Fruit fly (Drosophila melanogaster): ENCODE measurements around the gene Axs.

Axs gene

DNA sequence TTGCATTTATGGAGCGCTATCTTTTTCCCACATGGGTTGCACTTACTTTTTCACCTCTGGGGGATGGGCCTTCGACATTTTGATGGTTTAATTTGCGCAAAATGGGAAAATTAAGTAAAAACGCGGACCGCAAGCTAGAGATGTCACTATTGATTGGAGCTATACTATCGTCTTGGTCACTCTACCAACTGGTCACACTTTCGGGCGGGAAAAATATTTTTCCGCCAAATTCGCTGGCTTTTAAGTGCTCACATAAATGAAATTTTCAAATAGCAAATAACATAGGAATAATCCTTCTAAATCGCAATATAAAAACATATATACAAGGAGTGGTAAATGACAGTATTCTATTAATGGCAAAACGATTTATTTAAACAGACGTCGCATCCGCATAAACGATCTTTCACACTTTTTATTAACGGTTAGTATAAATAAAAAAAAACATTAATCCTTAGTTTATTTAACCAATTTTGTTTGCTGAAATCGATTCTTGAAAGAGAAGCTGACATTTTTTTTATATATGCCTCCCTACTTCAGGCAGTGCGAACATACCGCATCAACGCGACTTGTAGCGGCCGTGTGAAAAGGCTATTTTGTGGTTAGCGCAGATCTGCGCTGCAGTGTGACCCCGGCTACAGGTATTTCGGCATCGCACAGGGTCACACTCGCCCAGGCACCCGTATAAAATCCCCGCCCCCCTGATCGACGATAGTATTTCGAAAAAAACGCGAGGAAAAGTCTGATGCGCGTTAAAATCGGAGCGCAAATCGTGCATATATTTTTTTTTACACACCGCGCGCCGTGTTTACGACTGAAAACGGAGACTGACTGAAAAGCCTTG lies 43.2 kb downstream of the Axs start, which contains the start of the genes SNRPG and mthl1 (continued):
- peak; percentile 67 for TF ChIP-seq CG10267 (tag; optimal IDR thresholded peaks at IDR 0.05)
- TF ChIP-seq CG2202 (tag; optimal IDR thresholded peaks at IDR 0.05), result no peak
- no peak for TF ChIP-seq CG15601 (tag; optimal IDR thresholded peaks at IDR 0.05)
- peak; percentile 73 for TF ChIP-seq CG13287 (GFP tag; IDR thresholded peaks at IDR 0.05; ENCODE audit: partially characterized antibody)
- peak; percentile 88 for TF ChIP-seq Xbp1 (GFP tag; optimal IDR thresholded peaks at IDR 0.05)
- TF ChIP-seq CrebB (tag; optimal IDR thresholded peaks at IDR 0.05), result peak; percentile 47
- peak; percentile 77 for TF ChIP-seq CG10959 (GFP tag; IDR thresholded peaks at IDR 0.05)
- peak; percentile 16 for TF ChIP-seq Max (GFP tag; optimal IDR thresholded peaks at IDR 0.05)
- TF ChIP-seq fd64A (GFP tag; optimal IDR thresholded peaks at IDR 0.05), result peak; percentile 51
- TF ChIP-seq shn (GFP tag; optimal IDR thresholded peaks at IDR 0.05), result peak; percentile 77
- peak; percentile 86 for TF ChIP-seq CG4404 (GFP tag; IDR thresholded peaks at IDR 0.05)
- TF ChIP-seq wek (GFP tag; optimal IDR thresholded peaks at IDR 0.05), result no peak
- TF ChIP-seq CG18599 (GFP tag; optimal IDR thresholded peaks at IDR 0.05), result peak; percentile 70
- TF ChIP-seq CG11504 (tag; optimal IDR thresholded peaks at IDR 0.05), result peak; percentile 74
- peak; percentile 66 for TF ChIP-seq CG4360 (GFP tag; IDR thresholded peaks at IDR 0.05)
- TF ChIP-seq CG16779 (GFP tag; IDR thresholded peaks at IDR 0.05), result peak; percentile 81
- peak; percentile 70 for TF ChIP-seq CG2712 (tag; optimal IDR thresholded peaks at IDR 0.05)
- TF ChIP-seq CHES-1-like (GFP tag; optimal IDR thresholded peaks at IDR 0.05), result peak; percentile 58
- peak; percentile 76; the same call in 1 of the 2 replicates for TF ChIP-seq CG32767 (GFP tag; IDR thresholded peaks at IDR 0.05)
- TF ChIP-seq Hr39 (optimal IDR thresholded peaks at IDR 0.05), result no peak
- peak; percentile 77 for TF ChIP-seq sens-2 (GFP tag; IDR thresholded peaks at IDR 0.05)
- TF ChIP-seq sr (GFP tag; IDR thresholded peaks at IDR 0.05), result peak; percentile 71; the same call in 1 of the 3 replicates
- peak; percentile 64 for TF ChIP-seq unc-4 (GFP tag; IDR thresholded peaks at IDR 0.05; ENCODE audit: partially characterized antibody)

DNA sequence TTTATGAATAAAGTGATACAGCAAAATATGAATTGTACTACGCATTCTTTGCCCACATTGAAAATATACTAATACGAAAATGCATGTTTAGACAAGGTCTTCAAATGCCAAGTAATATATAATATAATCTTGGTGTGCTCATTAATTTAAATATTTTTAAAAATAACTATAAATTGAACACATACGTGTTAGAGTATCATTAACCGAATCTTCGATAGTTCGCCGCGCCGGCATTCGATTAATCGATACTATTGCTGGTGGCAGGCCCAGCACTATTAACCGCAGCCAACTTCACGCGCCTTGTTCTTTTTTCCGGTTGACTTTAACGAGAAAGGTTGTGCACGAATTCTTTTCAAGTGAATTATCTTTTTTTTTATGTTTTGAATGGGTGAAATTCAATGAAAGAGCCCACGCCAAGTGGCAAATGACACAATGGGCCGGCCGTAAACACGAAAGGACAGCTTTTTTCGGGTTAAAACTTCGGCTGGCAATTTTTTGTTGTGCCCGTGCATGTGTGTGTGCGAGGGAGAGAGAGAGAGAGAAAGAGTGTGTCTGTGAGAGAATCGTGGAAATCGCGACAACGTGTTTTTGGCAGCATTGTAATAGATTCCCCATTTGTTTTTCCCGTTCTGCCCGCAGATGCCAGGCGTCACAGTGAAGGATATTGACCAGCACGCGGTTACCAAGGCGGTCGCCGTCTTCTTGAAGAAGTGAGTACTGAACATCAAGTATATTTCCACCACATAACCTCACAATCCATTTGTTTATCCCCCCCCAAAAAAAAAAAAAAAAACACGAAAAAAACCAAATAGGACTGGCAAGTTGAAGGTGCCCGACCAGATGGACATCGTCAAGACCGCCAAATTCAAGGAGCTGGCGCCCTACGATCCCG lies 45.9 kb downstream of the Axs start, which contains the start of gene RpS19a:
RpS19a (plus strand) TSS at position 301 of the 892 bp plus-strand sequence.
- TF ChIP-seq lola (GFP tag; optimal IDR thresholded peaks at IDR 0.05) (peak in 1 of 3 experiments; percentile 35), CG14710 (tag; optimal IDR thresholded peaks at IDR 0.05) (peak; percentile 86), CG9876 (GFP tag; optimal IDR thresholded peaks at IDR 0.05) (peak; percentile 58), Atf6 (GFP tag; IDR thresholded peaks at IDR 0.05) (peak; percentile 69), amos (GFP tag; IDR thresholded peaks at IDR 0.05; ENCODE audit: partially characterized antibody) (peak; percentile 3; the same call in 1 of the 2 replicates), insv (GFP tag; optimal IDR thresholded peaks at IDR 0.05) (peak in 1 of 2 experiments; percentile 67), CG10565 (GFP tag; optimal IDR thresholded peaks at IDR 0.05) (no peak), vfl (GFP tag; optimal IDR thresholded peaks at IDR 0.05) (peak; percentile 32), ERR (GFP tag; optimal IDR thresholded peaks at IDR 0.05) (no peak), CG12744 (GFP tag; optimal IDR thresholded peaks at IDR 0.05) (no peak), gt (GFP tag; IDR thresholded peaks at IDR 0.05) (0 out of 2 replicates have a peak, but pooled peaks have one; percentile 18), CG9437 (GFP tag; optimal IDR thresholded peaks at IDR 0.05) (peak; percentile 74), gce (GFP tag; IDR thresholded peaks at IDR 0.05) (peak; percentile 84), gcm2 (GFP tag; optimal IDR thresholded peaks at IDR 0.05) (peak; percentile 36), CG8765 (GFP tag; IDR thresholded peaks at IDR 0.05) (0 out of 2 replicates have a peak, but pooled peaks have one; percentile 11), bab2 (GFP tag; optimal IDR thresholded peaks at IDR 0.05) (peak; percentile 37), Side (GFP tag; optimal IDR thresholded peaks at IDR 0.05) (peak; percentile 65), lbe (GFP tag; optimal IDR thresholded peaks at IDR 0.05) (peak; percentile 32), kni (GFP tag; optimal IDR thresholded peaks at IDR 0.05) (peak; percentile 85), maf-S (GFP tag; optimal IDR thresholded peaks at IDR 0.05) (no peak), fu2 (GFP tag; optimal IDR thresholded peaks at IDR 0.05) (peak; percentile 34), Six4 (GFP tag; optimal IDR thresholded peaks at IDR 0.05) (no peak), chm (GFP tag; IDR thresholded peaks at IDR 0.05) (peak; percentile 88), crp (GFP tag; optimal IDR thresholded peaks at IDR 0.05) (peak in 1 of 2 experiments; percentile 22)

Data from whole organism, embryonic.